Fruit fly (Drosophila melanogaster): ENCODE data around the gene CG32266.

The CG32266 gene

DNA sequence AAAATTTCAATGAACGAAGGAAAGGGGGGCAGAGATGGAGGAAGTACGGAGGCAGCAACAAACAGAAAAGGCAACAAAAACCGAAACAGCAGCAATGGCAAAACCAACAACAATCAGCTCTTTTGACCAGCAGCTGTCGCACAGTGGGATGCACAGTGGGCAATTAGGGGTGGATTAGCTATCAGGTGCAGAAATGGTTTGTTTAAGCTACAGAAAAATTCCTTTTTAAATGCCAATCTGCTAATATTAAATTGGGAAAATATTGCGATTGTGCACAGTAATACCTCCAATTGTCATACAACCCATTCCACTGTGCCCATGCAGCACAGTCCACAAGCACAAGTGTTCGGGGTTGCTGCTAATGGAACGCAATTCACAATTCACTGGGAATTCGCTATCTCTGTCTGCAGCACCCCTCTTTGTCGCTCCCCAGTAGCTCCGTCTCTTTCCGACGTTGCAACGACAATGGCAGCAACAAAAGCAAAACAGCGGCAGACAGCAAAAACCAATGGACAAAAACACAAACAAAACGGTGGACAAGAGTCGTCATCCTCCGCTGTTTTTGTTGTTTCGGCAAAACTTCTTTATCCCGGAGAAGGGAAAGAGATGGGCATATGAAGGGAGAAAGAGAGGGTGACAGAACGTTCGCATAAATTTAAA lies 5.5 kb upstream of the CG32266 start (continued):
- TF ChIP-seq HmgZ (tag; optimal IDR thresholded peaks at IDR 0.05) = peak; percentile 89
- TF ChIP-seq CG7987 (GFP tag; optimal IDR thresholded peaks at IDR 0.05) = peak; percentile 58
- TF ChIP-seq CG12219 (GFP tag; optimal IDR thresholded peaks at IDR 0.05) = peak; percentile 97
- TF ChIP-seq row (GFP tag; IDR thresholded peaks at IDR 0.05) = peak; percentile 94
- peak; percentile 98 for TF ChIP-seq CG34422 (GFP tag; IDR thresholded peaks at IDR 0.05)
- peak; percentile 93 for TF ChIP-seq HmgD (GFP tag; optimal IDR thresholded peaks at IDR 0.05)
- peak; percentile 94 for TF ChIP-seq CG14667 (GFP tag; IDR thresholded peaks at IDR 0.05)
- TF ChIP-seq oc (tag; optimal IDR thresholded peaks at IDR 0.05) = peak; percentile 95
- peak; percentile 68 for TF ChIP-seq CG15011 (GFP tag; optimal IDR thresholded peaks at IDR 0.05)
- TF ChIP-seq ara (GFP tag; IDR thresholded peaks at IDR 0.05) = peak; percentile 96
- peak; percentile 97 for TF ChIP-seq otp (GFP tag; IDR thresholded peaks at IDR 0.05)
- peak; percentile 96 for TF ChIP-seq CG9609 (GFP tag; optimal IDR thresholded peaks at IDR 0.05)
- peak; percentile 95 for TF ChIP-seq pum (GFP tag; optimal IDR thresholded peaks at IDR 0.05)
- peak; percentile 83 for TF ChIP-seq CG6254 (GFP tag; optimal IDR thresholded peaks at IDR 0.05)
- peak; percentile 89 for TF ChIP-seq fd96Cb (tag; optimal IDR thresholded peaks at IDR 0.05)
- no peak for TF ChIP-seq br (optimal IDR thresholded peaks at IDR 0.05)
- TF ChIP-seq nom (GFP tag; optimal IDR thresholded peaks at IDR 0.05) = peak; percentile 80
- peak; percentile 90 for TF ChIP-seq tin (GFP tag; optimal IDR thresholded peaks at IDR 0.05)
- no peak for TF ChIP-seq unc-4 (GFP tag; IDR thresholded peaks at IDR 0.05; ENCODE audit: partially characterized antibody)
- peak; percentile 90 for TF ChIP-seq Dad (GFP tag; optimal IDR thresholded peaks at IDR 0.05)
- no peak for TF ChIP-seq pita (GFP tag; optimal IDR thresholded peaks at IDR 0.05)
- peak; percentile 34 to 35 for TF ChIP-seq insv (GFP tag; optimal IDR thresholded peaks at IDR 0.05)
- TF ChIP-seq jumu (GFP tag; optimal IDR thresholded peaks at IDR 0.05) = peak; percentile 96
- TF ChIP-seq scrt (GFP tag; optimal IDR thresholded peaks at IDR 0.05) = peak; percentile 63
- peak; percentile 94 for TF ChIP-seq Rfx (GFP tag; IDR thresholded peaks at IDR 0.05)
- TF ChIP-seq Sin3A (optimal IDR thresholded peaks at IDR 0.05) = no peak
- TF ChIP-seq CG31441 (GFP tag; IDR thresholded peaks at IDR 0.05) = peak; percentile 83
- peak; percentile 97 for TF ChIP-seq da (GFP tag; optimal IDR thresholded peaks at IDR 0.05)
- peak; percentile 88 for TF ChIP-seq CG17568 (GFP tag; optimal IDR thresholded peaks at IDR 0.05)
- peak; percentile 95 for TF ChIP-seq slbo (GFP tag; IDR thresholded peaks at IDR 0.05)
- TF ChIP-seq trh (GFP tag; optimal IDR thresholded peaks at IDR 0.05) = peak; percentile 89
- TF ChIP-seq Doc2 (GFP tag; IDR thresholded peaks at IDR 0.05) = peak; percentile 94
- no peak for TF ChIP-seq prd (optimal IDR thresholded peaks at IDR 0.05)
- TF ChIP-seq prd (GFP tag; IDR thresholded peaks at IDR 0.05) = peak; percentile 99
- peak; percentile 85 for TF ChIP-seq Max (GFP tag; optimal IDR thresholded peaks at IDR 0.05)
- no peak for TF ChIP-seq CG6765 (GFP tag; optimal IDR thresholded peaks at IDR 0.05)
- peak; percentile 93 for TF ChIP-seq Taf1 (GFP tag; IDR thresholded peaks at IDR 0.05)
- peak; percentile 92 for TF ChIP-seq grau (tag; optimal IDR thresholded peaks at IDR 0.05)
- TF ChIP-seq HLH54F (GFP tag; optimal IDR thresholded peaks at IDR 0.05) = peak; percentile 93
- TF ChIP-seq gfzf (GFP tag; optimal IDR thresholded peaks at IDR 0.05) = no peak
- TF ChIP-seq CG17361 (GFP tag; IDR thresholded peaks at IDR 0.05) = peak; percentile 86
- peak; percentile 67 for TF ChIP-seq fd64A (GFP tag; optimal IDR thresholded peaks at IDR 0.05)
- peak; percentile 91 for TF ChIP-seq CG11504 (tag; optimal IDR thresholded peaks at IDR 0.05)
- peak; percentile 96 for TF ChIP-seq E2f1 (GFP tag; IDR thresholded peaks at IDR 0.05)
- peak; percentile 87 for TF ChIP-seq CG3407 (GFP tag; optimal IDR thresholded peaks at IDR 0.05)
- TF ChIP-seq Lpt (GFP tag; optimal IDR thresholded peaks at IDR 0.05) = no peak
- peak; percentile 98 for TF ChIP-seq ci (GFP tag; IDR thresholded peaks at IDR 0.05)
- TF ChIP-seq Atf6 (GFP tag; IDR thresholded peaks at IDR 0.05) = peak; percentile 92
- peak; percentile 23; the same call in 1 of the 2 replicates for TF ChIP-seq amos (GFP tag; IDR thresholded peaks at IDR 0.05; ENCODE audit: partially characterized antibody)
- peak; percentile 98 for TF ChIP-seq H15 (GFP tag; IDR thresholded peaks at IDR 0.05)
- no peak for TF ChIP-seq HLHmδ (GFP tag; optimal IDR thresholded peaks at IDR 0.05)

Measured in whole organism, embryonic.